Worm (Caenorhabditis elegans) whole organism, young adult: Measurements from ENCODE around the gene C04G2.5.
A peak's percentile ranks its signal among the peaks of the same experiment; 100 is the strongest.

ENCODE experiments used
- B0035.1 ChIP-seq: sonication (generic microtip); optimal IDR thresholded peaks from 2 replicates; lab custom pipeline; 2016; ENCODE audit warnings: missing genetic modification characterization, mild to moderate bottlenecking, missing compliant biosample characterization, missing genotype, missing genetic modification reagents
- C06A6.2 ChIP-seq: fragments of 200-800 bp; sonication (Bioruptor generic); conservative IDR thresholded peaks from 2 replicates; pipeline ENCODE4 v1.3.6; 2022; ENCODE audit warnings: missing genetic modification characterization, missing compliant biosample characterization
- C17E4.6 ChIP-seq: fragments of 200-800 bp; sonication (Bioruptor generic); IDR thresholded peaks from 2 replicates; pipeline ENCODE4 v1.3.6; 2022; ENCODE audit warnings: missing genetic modification reagents, missing genetic modification characterization, missing compliant biosample characterization
- F10E7.11 ChIP-seq: sonication (generic microtip); optimal IDR thresholded peaks from 2 replicates; lab custom pipeline; 2017; ENCODE audit warnings: mild to moderate bottlenecking, missing genetic modification characterization, moderate library complexity, missing compliant biosample characterization
- F33H1.4 ChIP-seq: fragments of 200-800 bp; sonication (Bioruptor generic); IDR thresholded peaks from 2 replicates; pipeline ENCODE4 v1.3.6; 2022; ENCODE audit warnings: missing genetic modification reagents, missing genetic modification characterization, missing compliant biosample characterization
- F52B5.7 ChIP-seq: sonication (generic microtip); optimal IDR thresholded peaks from 2 replicates; lab custom pipeline; 2016; ENCODE audit warnings: mild to moderate bottlenecking, missing genetic modification characterization, missing compliant biosample characterization
- F57A8.1 ChIP-seq: fragments of 200-800 bp; sonication (Bioruptor generic); optimal IDR thresholded peaks from 2 replicates; lab custom pipeline; 2018; ENCODE audit warnings: mild to moderate bottlenecking, missing genetic modification characterization, moderate library complexity, missing compliant biosample characterization
- F57C9.4 ChIP-seq: sonication (generic microtip); optimal IDR thresholded peaks from 2 replicates; lab custom pipeline; 2017; ENCODE audit warnings: mild to moderate bottlenecking, missing genetic modification characterization, missing compliant biosample characterization
- T26A5.8 ChIP-seq: sonication (generic microtip); optimal IDR thresholded peaks from 2 replicates; lab custom pipeline; 2016; ENCODE audit warnings: missing genetic modification characterization, missing compliant biosample characterization
- Y53F4B.3 ChIP-seq: fragments of 200-800 bp; sonication (Bioruptor generic); IDR thresholded peaks from 2 replicates; pipeline ENCODE4 v1.3.6; 2022; ENCODE audit warnings: missing genetic modification reagents, missing genetic modification characterization, missing compliant biosample characterization
- Y67H2A.10 ChIP-seq: fragments of 200-800 bp; sonication (Bioruptor generic); conservative IDR thresholded peaks from 2 replicates; pipeline ENCODE4 v1.3.6; 2022; ENCODE audit warnings: missing genetic modification reagents, missing genetic modification characterization, missing compliant biosample characterization
- attf-5 ChIP-seq: fragments of 200-800 bp; sonication (Bioruptor generic); optimal IDR thresholded peaks from 2 replicates; lab custom pipeline; 2018; ENCODE audit warnings: mild to moderate bottlenecking, missing genetic modification characterization, missing compliant biosample characterization
- attf-6 ChIP-seq: fragments of 200-800 bp; sonication (Bioruptor generic); IDR thresholded peaks from 2 replicates; pipeline ENCODE4 v1.3.6; 2022; ENCODE audit warnings: missing genetic modification reagents, missing genetic modification characterization, missing compliant biosample characterization
- bed-2 ChIP-seq: fragments of 200-800 bp; sonication (Bioruptor generic); IDR thresholded peaks from 2 replicates; pipeline ENCODE4 v1.3.6; 2022; ENCODE audit warnings: missing genetic modification reagents, missing genetic modification characterization, missing compliant biosample characterization
- ceh-100 ChIP-seq: fragments of 200-800 bp; sonication (Bioruptor generic); IDR thresholded peaks from 2 replicates; pipeline ENCODE4 v1.3.6; 2022; ENCODE audit warnings: missing genetic modification reagents, missing genetic modification characterization, missing compliant biosample characterization
- ceh-27 ChIP-seq: fragments of 200-800 bp; sonication (Bioruptor generic); optimal IDR thresholded peaks from 2 replicates; lab custom pipeline; 2018; ENCODE audit warnings: mild to moderate bottlenecking, missing genetic modification characterization, moderate library complexity, missing compliant biosample characterization
- ceh-58 ChIP-seq: fragments of 200-800 bp; sonication (Bioruptor generic); IDR thresholded peaks from 2 replicates; pipeline ENCODE4 v1.3.6; 2022; ENCODE audit warnings: missing genetic modification characterization, missing compliant biosample characterization
- ceh-91 ChIP-seq: fragments of 200-800 bp; sonication (Bioruptor generic); IDR thresholded peaks from 2 replicates; pipeline ENCODE4 v1.3.6; 2022; ENCODE audit warnings: missing genetic modification reagents, missing genetic modification characterization, missing compliant biosample characterization
- die-1 ChIP-seq: sonication (generic microtip); optimal IDR thresholded peaks from 2 replicates; lab custom pipeline; 2016; ENCODE audit warnings: missing genotype, mild to moderate bottlenecking, missing genetic modification characterization, missing compliant biosample characterization
- dpl-1 ChIP-seq: fragments of 150-350 bp; optimal IDR thresholded peaks from 2 replicates; lab custom pipeline; 2014; ENCODE audit warnings: missing biosample characterization, missing genetic modification reagents, missing genetic modification characterization
- egl-44 ChIP-seq: fragments of 200-800 bp; sonication (Bioruptor generic); IDR thresholded peaks from 2 replicates; pipeline ENCODE4 v1.3.6; 2022; ENCODE audit warnings: missing genetic modification reagents, missing genetic modification characterization, missing compliant biosample characterization
- hmg-1.2 ChIP-seq: fragments of 200-800 bp; sonication (Bioruptor generic); IDR thresholded peaks from 2 replicates; pipeline ENCODE4 v1.3.6; 2022; ENCODE audit warnings: missing genetic modification reagents, missing genetic modification characterization, missing compliant biosample characterization
- hsf-1 ChIP-seq: fragments of 200-800 bp; sonication (Bioruptor generic); IDR thresholded peaks from 2 replicates; pipeline ENCODE4 v1.3.6; 2022; ENCODE audit warnings: missing genetic modification reagents, missing genetic modification characterization, missing compliant biosample characterization
- lin-40 ChIP-seq: sonication (generic microtip); optimal IDR thresholded peaks from 2 replicates; lab custom pipeline; 2016; ENCODE audit warnings: missing genetic modification characterization, mild to moderate bottlenecking, missing compliant biosample characterization, missing genotype, missing genetic modification reagents
- lin-54 ChIP-seq: fragments of 200-800 bp; sonication (Bioruptor generic); optimal IDR thresholded peaks from 2 replicates; lab custom pipeline; 2018; ENCODE audit warnings: mild to moderate bottlenecking, missing genetic modification characterization, missing compliant biosample characterization
- lsl-1 ChIP-seq: fragments of 200-800 bp; sonication (Bioruptor generic); optimal IDR thresholded peaks from 2 replicates; lab custom pipeline; 2018; ENCODE audit warnings: mild to moderate bottlenecking, missing genetic modification characterization, moderate library complexity, missing compliant biosample characterization
- madf-6 ChIP-seq: fragments of 200-800 bp; sonication (Bioruptor generic); IDR thresholded peaks from 2 replicates; pipeline ENCODE4 v1.3.6; 2022; ENCODE audit warnings: missing genetic modification reagents, missing genetic modification characterization, missing compliant biosample characterization
- mcd-1 ChIP-seq: fragments of 200-800 bp; sonication (Bioruptor generic); IDR thresholded peaks from 2 replicates; pipeline ENCODE4 v1.3.6; 2022; ENCODE audit warnings: missing genetic modification reagents, missing genetic modification characterization, missing compliant biosample characterization
- mes-4 ChIP-seq: sonication (generic microtip); optimal IDR thresholded peaks from 2 replicates; lab custom pipeline; 2016; ENCODE audit warnings: missing genotype, missing genetic modification characterization, missing compliant biosample characterization
- nfya-1 ChIP-seq: sonication (generic microtip); optimal IDR thresholded peaks from 2 replicates; lab custom pipeline; 2017; ENCODE audit warnings: antibody characterized with exemption, missing compliant biosample characterization, missing genetic modification characterization, borderline replicate concordance; ENCODE audit not compliant: insufficient read depth
- rec-8 ChIP-seq, 2 experiments: sonication (generic microtip); optimal IDR thresholded peaks; 2 replicates each; lab custom pipeline; 2016; ENCODE audit warnings: mild to moderate bottlenecking in 2 of 2, missing genetic modification characterization in 2 of 2, missing genetic modification reagents in 2 of 2, missing genotype in 2 of 2, missing biosample characterization in 1 of 2, missing compliant biosample characterization in 1 of 2, moderate library complexity in 1 of 2
- repo-1 ChIP-seq: sonication (generic microtip); optimal IDR thresholded peaks from 2 replicates; lab custom pipeline; 2017; ENCODE audit warnings: mild to moderate bottlenecking, missing genetic modification characterization, missing compliant biosample characterization
- sdz-38 ChIP-seq: sonication (generic microtip); optimal IDR thresholded peaks from 2 replicates; lab custom pipeline; 2016; ENCODE audit warnings: missing genotype, missing genetic modification characterization, missing compliant biosample characterization
- snpc-1.1 ChIP-seq: sonication (generic microtip); optimal IDR thresholded peaks from 2 replicates; lab custom pipeline; 2017; ENCODE audit warnings: missing genetic modification characterization, mild to moderate bottlenecking, missing compliant biosample characterization, antibody characterized with exemption, moderate library complexity, missing genotype, missing genetic modification reagents; ENCODE audit not compliant: insufficient read depth
- somi-1 ChIP-seq: fragments of 200-800 bp; sonication (Bioruptor generic); optimal IDR thresholded peaks from 2 replicates; lab custom pipeline; 2018; ENCODE audit warnings: mild to moderate bottlenecking, missing genetic modification characterization, missing compliant biosample characterization
- sptf-2 ChIP-seq: fragments of 200-800 bp; sonication (Bioruptor generic); optimal IDR thresholded peaks from 2 replicates; lab custom pipeline; 2018; ENCODE audit warnings: mild to moderate bottlenecking, missing genetic modification characterization, missing compliant biosample characterization
- tbx-9 ChIP-seq: sonication (generic microtip); optimal IDR thresholded peaks from 2 replicates; lab custom pipeline; 2016; ENCODE audit warnings: borderline replicate concordance, missing genetic modification characterization, inconsistent platforms, missing compliant biosample characterization
- tlf-1 ChIP-seq: fragments of 200-800 bp; sonication (Bioruptor generic); optimal IDR thresholded peaks from 2 replicates; lab custom pipeline; 2018; ENCODE audit warnings: mild to moderate bottlenecking, missing genetic modification characterization, missing compliant biosample characterization
- zfh-2 ChIP-seq: fragments of 200-800 bp; sonication (Bioruptor generic); conservative IDR thresholded peaks from 2 replicates; pipeline ENCODE4 v1.3.6; 2022; ENCODE audit warnings: missing genetic modification reagents, missing genetic modification characterization, missing compliant biosample characterization

Gene C04G2.5

ce11 chrIV:10085401-10086187, 9.5 kb downstream of the C04G2.5 start, which contains the start of the genes col-2 and ndc-80 (continued):
- TF ChIP-seq T26A5.8 (tag; lab: Kevin White, UChicago) (no peak), somi-1 (GFP tag; lab: Kevin White, UChicago) (no peak), ceh-91 (GFP tag; lab: Robert Waterston, UW) (no peak), bed-2 (GFP tag; lab: Robert Waterston, UW) (no peak), madf-6 (GFP tag; lab: Robert Waterston, UW) (peak; percentile 40; the same call in 1 of the 2 replicates), rec-8 (tag; optimal IDR thresholded peaks at IDR 0.05; lab: Kevin White, UChicago) (no peak), snpc-1.1 (no peak), attf-5 (peak; percentile 74), F57A8.1 (no peak), ceh-100 (peak; percentile 95), sptf-2 (GFP tag; lab: Kevin White, UChicago) (no peak), zfh-2 (no peak), hsf-1 (GFP tag; lab: Robert Waterston, UW) (no peak), F52B5.7 (tag; lab: Kevin White, UChicago) (no peak), F33H1.4 (GFP tag; lab: Robert Waterston, UW) (no peak), B0035.1 (no peak), nfya-1 (tag; lab: Kevin White, UChicago) (no peak), egl-44 (GFP tag; lab: Robert Waterston, UW) (no peak), mcd-1 (GFP tag; lab: Robert Waterston, UW) (peak; percentile 91), ceh-27 (GFP tag; lab: Kevin White, UChicago) (peak; percentile 44), tlf-1 (no peak), die-1 (tag; lab: Kevin White, UChicago) (no peak), F57C9.4 (tag; lab: Kevin White, UChicago) (no peak), attf-6 (GFP tag; lab: Robert Waterston, UW) (no peak), mes-4 (tag; lab: Kevin White, UChicago) (no peak), C06A6.2 (GFP tag; lab: Robert Waterston, UW) (no peak), lin-40 (tag; lab: Kevin White, UChicago) (no peak), lin-54 (peak; percentile 78), tbx-9 (tag; lab: Kevin White, UChicago) (no peak), repo-1 (no peak), Y67H2A.10 (GFP tag; lab: Robert Waterston, UW) (no peak), sdz-38 (tag; lab: Kevin White, UChicago) (no peak), C17E4.6 (no peak), F10E7.11 (tag; lab: Kevin White, UChicago) (no peak), Y53F4B.3 (GFP tag; lab: Robert Waterston, UW) (no peak), lsl-1 (peak; percentile 44), dpl-1 (GFP tag; lab: Kevin White, UChicago) (peak; percentile 68), hmg-1.2 (GFP tag; lab: Robert Waterston, UW) (peak; percentile 38; the same call in 1 of the 2 replicates), ceh-58 (no peak)
